Fruit fly (Drosophila melanogaster) whole organism, embryonic: ENCODE measurements around the gene Rnmt.

Source experiments
- Bgb ChIP-seq: fragments of 200-800 bp; sonication (Bioruptor generic); IDR thresholded peaks from 2 replicates; pipeline ENCODE4 v1.3.6; 2022; ENCODE audit warnings: missing biosample characterization, missing genetic modification characterization; ENCODE audit not compliant: partially characterized antibody
- CG11456 ChIP-seq: fragments of 200-800 bp; sonication (Bioruptor generic); IDR thresholded peaks from 3 replicates; pipeline ENCODE4 v1.3.6; 2022; ENCODE audit warnings: missing biosample characterization, missing genetic modification characterization
- CG12391 ChIP-seq: fragments of 200-800 bp; sonication (Bioruptor generic); optimal IDR thresholded peaks from 3 replicates; lab custom pipeline; 2018; ENCODE audit warnings: missing biosample characterization, mild to moderate bottlenecking, missing genetic modification characterization, moderate library complexity
- CG1647 ChIP-seq: fragments of 200-800 bp; sonication (Bioruptor generic); optimal IDR thresholded peaks from 3 replicates; lab custom pipeline; 2016; ENCODE audit warnings: missing biosample characterization, missing genetic modification characterization
- CG17802 ChIP-seq: fragments of 200-800 bp; sonication (Bioruptor generic); optimal IDR thresholded peaks from 2 replicates; lab custom pipeline; 2018; ENCODE audit warnings: missing biosample characterization, mild to moderate bottlenecking, missing genetic modification characterization, moderate library complexity
- CG18619 ChIP-seq: fragments of 200-800 bp; sonication (Bioruptor generic); optimal IDR thresholded peaks from 3 replicates; lab custom pipeline; 2017; ENCODE audit warnings: missing biosample characterization, mild to moderate bottlenecking, missing genetic modification characterization
- CG2129 ChIP-seq: fragments of 200-800 bp; sonication (Bioruptor generic); IDR thresholded peaks from 2 replicates; pipeline ENCODE4 v1.3.6; 2022; ENCODE audit warnings: missing biosample characterization, missing genetic modification characterization; ENCODE audit not compliant: partially characterized antibody
- CG3065 ChIP-seq: fragments of 200-800 bp; sonication (Bioruptor generic); optimal IDR thresholded peaks from 2 replicates; lab custom pipeline; 2016; ENCODE audit warnings: missing biosample characterization, missing genetic modification characterization
- CG32767 ChIP-seq: fragments of 200-800 bp; sonication (Bioruptor generic); IDR thresholded peaks from 2 replicates; pipeline ENCODE4 v1.3.6; 2022; ENCODE audit warnings: missing biosample characterization, missing genetic modification characterization
- CG33213 ChIP-seq: fragments of 200-800 bp; sonication (Bioruptor generic); optimal IDR thresholded peaks from 3 replicates; lab custom pipeline; 2016; ENCODE audit warnings: missing biosample characterization, missing genetic modification characterization
- CG7839 ChIP-seq: fragments of 200-800 bp; sonication (Bioruptor generic); optimal IDR thresholded peaks from 3 replicates; lab custom pipeline; 2018; ENCODE audit warnings: missing biosample characterization, mild to moderate bottlenecking, missing genetic modification characterization, moderate library complexity
- CG7987 ChIP-seq: fragments of 200-800 bp; sonication (Bioruptor generic); optimal IDR thresholded peaks from 2 replicates; lab custom pipeline; 2018; ENCODE audit warnings: missing biosample characterization, mild to moderate bottlenecking, missing genetic modification characterization, moderate library complexity
- CG8290 ChIP-seq, 3 experiments: fragments of 200-800 bp; sonication (Bioruptor generic); optimal IDR thresholded peaks; 2 replicates each; lab custom pipeline; 2016 to 2019; ENCODE audit warnings: missing biosample characterization in 3 of 3, missing genetic modification characterization in 3 of 3, mild to moderate bottlenecking in 2 of 3, moderate library complexity in 1 of 3
- CG8924 ChIP-seq: fragments of 200-800 bp; optimal IDR thresholded peaks from 3 replicates; lab custom pipeline; 2019; ENCODE audit warnings: missing biosample characterization, mild to moderate bottlenecking, missing genetic modification characterization, moderate library complexity
- CG9215 ChIP-seq: fragments of 200-800 bp; sonication (Bioruptor generic); IDR thresholded peaks from 2 replicates; pipeline ENCODE4 v1.3.6; 2022; ENCODE audit warnings: missing biosample characterization, missing genetic modification characterization
- CG9797 ChIP-seq: fragments of 200-800 bp; sonication (Bioruptor generic); optimal IDR thresholded peaks from 3 replicates; lab custom pipeline; 2018; ENCODE audit warnings: missing biosample characterization, mild to moderate bottlenecking, missing genetic modification characterization
- Deaf1 ChIP-seq: fragments of 200-800 bp; optimal IDR thresholded peaks from 3 replicates; lab custom pipeline; 2019; ENCODE audit warnings: missing biosample characterization, mild to moderate bottlenecking, missing genetic modification characterization, moderate library complexity
- Dll ChIP-seq: fragments of 200-800 bp; sonication (Bioruptor generic); IDR thresholded peaks from 4 replicates; pipeline ENCODE4 v1.3.6; 2022; ENCODE audit warnings: missing biosample characterization, missing genetic modification characterization; ENCODE audit not compliant: partially characterized antibody
- Drgx ChIP-seq: fragments of 200-800 bp; sonication (Bioruptor generic); IDR thresholded peaks from 2 replicates; pipeline ENCODE4 v1.3.6; 2022; ENCODE audit warnings: missing biosample characterization, missing genetic modification characterization
- E2f1 ChIP-seq: fragments of 200-800 bp; sonication (Bioruptor generic); IDR thresholded peaks from 2 replicates; pipeline ENCODE4 v1.3.6; 2022; ENCODE audit warnings: missing biosample characterization, missing genetic modification characterization
- Elba2 ChIP-seq: fragments of 200-800 bp; sonication (Bioruptor generic); optimal IDR thresholded peaks from 3 replicates; lab custom pipeline; 2016; ENCODE audit warnings: missing biosample characterization, missing genetic modification characterization
- Fer3 ChIP-seq: fragments of 200-800 bp; sonication (Bioruptor generic); optimal IDR thresholded peaks from 2 replicates; lab custom pipeline; 2018; ENCODE audit warnings: missing biosample characterization, mild to moderate bottlenecking, missing genetic modification characterization, moderate library complexity
- Hr3 ChIP-seq: fragments of 200-800 bp; sonication (Bioruptor generic); optimal IDR thresholded peaks from 3 replicates; lab custom pipeline; 2016; ENCODE audit warnings: missing biosample characterization, missing genetic modification characterization
- Kr ChIP-seq: fragments of 200-800 bp; sonication (Bioruptor generic); optimal IDR thresholded peaks from 2 replicates; lab custom pipeline; 2017; ENCODE audit warnings: missing biosample characterization, mild to moderate bottlenecking, missing genetic modification characterization
- Lim3 ChIP-seq: fragments of 200-800 bp; sonication (Bioruptor generic); IDR thresholded peaks from 2 replicates; pipeline ENCODE4 v1.3.6; 2022; ENCODE audit warnings: missing biosample characterization, missing genetic modification characterization
- MESR4 ChIP-seq: fragments of 200-800 bp; sonication (Bioruptor generic); optimal IDR thresholded peaks from 2 replicates; lab custom pipeline; 2018; ENCODE audit warnings: missing biosample characterization, mild to moderate bottlenecking, missing genetic modification characterization, moderate library complexity
- MTF-1 ChIP-seq: fragments of 200-800 bp; sonication (Bioruptor generic); optimal IDR thresholded peaks from 2 replicates; lab custom pipeline; 2018; ENCODE audit warnings: missing biosample characterization, mild to moderate bottlenecking, missing genetic modification characterization, borderline replicate concordance
- Nf-YB ChIP-seq: fragments of 200-800 bp; sonication (Bioruptor generic); optimal IDR thresholded peaks from 3 replicates; lab custom pipeline; 2019; ENCODE audit warnings: missing biosample characterization, mild to moderate bottlenecking, missing genetic modification characterization, moderate library complexity
- Pdp1 ChIP-seq, 2 experiments: fragments of 200-800 bp; sonication (Bioruptor generic); optimal IDR thresholded peaks; 3 replicates each; lab custom pipeline; 2016; ENCODE audit warnings: missing biosample characterization in 2 of 2, missing genetic modification characterization in 2 of 2, mild to moderate bottlenecking in 1 of 2, moderate library complexity in 1 of 2
- Rfx ChIP-seq: fragments of 200-800 bp; sonication (Bioruptor generic); IDR thresholded peaks from 2 replicates; pipeline ENCODE4 v1.3.6; 2022; ENCODE audit warnings: missing biosample characterization, missing genetic modification characterization
- Sin3A ChIP-seq: fragments of >200 bp; optimal IDR thresholded peaks from 2 replicates; lab custom pipeline; 2018
- Sox100B ChIP-seq: fragments of 200-800 bp; sonication (Bioruptor generic); optimal IDR thresholded peaks from 3 replicates; lab custom pipeline; 2018; ENCODE audit warnings: missing biosample characterization, mild to moderate bottlenecking, missing genetic modification characterization
- ab ChIP-seq: fragments of 200-800 bp; sonication (Bioruptor generic); optimal IDR thresholded peaks from 2 replicates; lab custom pipeline; 2016; ENCODE audit warnings: missing biosample characterization, missing genetic modification characterization
- aop ChIP-seq: fragments of 200-800 bp; sonication (Bioruptor generic); IDR thresholded peaks from 2 replicates; pipeline ENCODE4 v1.3.6; 2022; ENCODE audit warnings: missing biosample characterization, missing genetic modification characterization
- br ChIP-seq: fragments of >200 bp; optimal IDR thresholded peaks from 2 replicates; lab custom pipeline; 2017
- cwo ChIP-seq: fragments of 200-800 bp; sonication (Bioruptor generic); optimal IDR thresholded peaks from 3 replicates; lab custom pipeline; 2017; ENCODE audit warnings: missing biosample characterization, missing genetic modification characterization, mild to moderate bottlenecking, moderate library complexity, missing genetic modification reagents
- dimm ChIP-seq: fragments of 200-800 bp; sonication (Bioruptor generic); IDR thresholded peaks from 2 replicates; pipeline ENCODE4 v1.3.6; 2022; ENCODE audit warnings: missing biosample characterization, missing genetic modification characterization
- dmrt99B ChIP-seq: fragments of 200-800 bp; sonication (Bioruptor generic); optimal IDR thresholded peaks from 2 replicates; lab custom pipeline; 2018; ENCODE audit warnings: missing biosample characterization, mild to moderate bottlenecking, missing genetic modification characterization, moderate library complexity
- ewg ChIP-seq: fragments of 200-800 bp; sonication (Bioruptor generic); optimal IDR thresholded peaks from 3 replicates; lab custom pipeline; 2017; ENCODE audit warnings: mild to moderate bottlenecking, missing biosample characterization, missing genetic modification reagents, missing genetic modification characterization
- fd96Cb ChIP-seq: fragments of 200-800 bp; sonication (Bioruptor generic); optimal IDR thresholded peaks from 2 replicates; lab custom pipeline; 2018; ENCODE audit warnings: missing biosample characterization, mild to moderate bottlenecking, missing genetic modification characterization, moderate library complexity
- gem ChIP-seq: fragments of 200-800 bp; sonication (Bioruptor generic); optimal IDR thresholded peaks from 2 replicates; lab custom pipeline; 2019; ENCODE audit warnings: missing biosample characterization, mild to moderate bottlenecking, missing genetic modification characterization, moderate library complexity
- grau ChIP-seq: fragments of 200-800 bp; optimal IDR thresholded peaks from 3 replicates; lab custom pipeline; 2019; ENCODE audit warnings: missing biosample characterization, mild to moderate bottlenecking, missing genetic modification characterization, moderate library complexity
- hkb ChIP-seq, 2 experiments: fragments of 200-800 bp in 1 of 2; fragments of >200 bp in 1 of 2; sonication (Bioruptor generic) in 1 of 2; IDR thresholded peaks in 1 of 2; optimal IDR thresholded peaks in 1 of 2; 2 replicates each; pipeline versions ENCODE4 v1.3.6 to Lab custom; 2017 to 2022; ENCODE audit warnings: missing biosample characterization in 1 of 2, missing genetic modification characterization in 1 of 2
- lmd ChIP-seq: fragments of 200-800 bp; sonication (Bioruptor generic); IDR thresholded peaks from 2 replicates; pipeline ENCODE4 v1.3.6; 2022; ENCODE audit warnings: missing biosample characterization, missing genetic modification characterization
- mam ChIP-seq: fragments of 200-800 bp; sonication (Bioruptor generic); optimal IDR thresholded peaks from 3 replicates; lab custom pipeline; 2016; ENCODE audit warnings: missing biosample characterization, missing genetic modification characterization
- ranshi ChIP-seq: fragments of 200-800 bp; sonication (Bioruptor generic); IDR thresholded peaks from 2 replicates; pipeline ENCODE4 v1.3.6; 2022; ENCODE audit warnings: missing biosample characterization, missing genetic modification characterization
- sd ChIP-seq: fragments of 200-800 bp; sonication (Bioruptor generic); optimal IDR thresholded peaks from 3 replicates; lab custom pipeline; 2018; ENCODE audit warnings: missing biosample characterization, mild to moderate bottlenecking, missing genetic modification characterization, moderate library complexity
- sens ChIP-seq: fragments of 200-800 bp; sonication (Bioruptor generic); peaks from one replicate; lab custom pipeline; 2016; ENCODE audit warnings: missing biosample characterization, missing genetic modification characterization
- unc-4 ChIP-seq: fragments of 200-800 bp; sonication (Bioruptor generic); IDR thresholded peaks from 2 replicates; pipeline ENCODE4 v1.3.6; 2022; ENCODE audit warnings: missing biosample characterization, missing genetic modification characterization; ENCODE audit not compliant: partially characterized antibody

Gene Rnmt

dm6 chr2L:14994834-14995506, 14.8 kb upstream of the Rnmt start (continued):
- TF ChIP-seq Nf-YB (no peak), Dll (GFP tag; lab: Robert Waterston, UW) (no peak), CG33213 (GFP tag; lab: Kevin White, UChicago) (no peak), MESR4 (GFP tag; lab: Kevin White, UChicago) (no peak), CG9215 (GFP tag; lab: Robert Waterston, UW) (no peak), hkb (optimal IDR thresholded peaks at IDR 0.05; lab: Kevin White, UChicago) (no peak), hkb (GFP tag; IDR thresholded peaks at IDR 0.05; lab: Robert Waterston, UW) (peak; percentile 7; the same call in 1 of the 2 replicates), Sox100B (GFP tag; lab: Kevin White, UChicago) (peak; percentile 27), Bgb (GFP tag; lab: Robert Waterston, UW) (no peak), Kr (GFP tag; lab: Kevin White, UChicago) (no peak), CG12391 (tag; lab: Kevin White, UChicago) (peak; percentile 36), CG18619 (GFP tag; lab: Kevin White, UChicago) (no peak), ranshi (GFP tag; lab: Robert Waterston, UW) (no peak), Deaf1 (tag; lab: Kevin White, UChicago) (no peak), Drgx (GFP tag; lab: Robert Waterston, UW) (peak; percentile 38; the same call in 1 of the 2 replicates), CG3065 (no peak), CG7839 (tag; lab: Kevin White, UChicago) (peak; percentile 48), CG11456 (GFP tag; lab: Robert Waterston, UW) (no peak), sens (peak; percentile 69), ewg (GFP tag; lab: Kevin White, UChicago) (no peak), CG1647 (GFP tag; lab: Kevin White, UChicago) (no peak), CG8924 (tag; lab: Kevin White, UChicago) (no peak), CG7987 (GFP tag; lab: Kevin White, UChicago) (no peak), unc-4 (no peak), br (lab: Kevin White, UChicago) (no peak), lmd (no peak), cwo (GFP tag; lab: Kevin White, UChicago) (no peak), dmrt99B (tag; lab: Kevin White, UChicago) (peak; percentile 35), Elba2 (GFP tag; lab: Kevin White, UChicago) (no peak), CG2129 (GFP tag; lab: Robert Waterston, UW) (no peak), E2f1 (GFP tag; lab: Robert Waterston, UW) (no peak), CG32767 (no peak), CG9797 (GFP tag; lab: Kevin White, UChicago) (no peak), Lim3 (GFP tag; lab: Robert Waterston, UW) (no peak), fd96Cb (tag; lab: Kevin White, UChicago) (peak; percentile 8), Pdp1 (GFP tag; optimal IDR thresholded peaks at IDR 0.05; lab: Kevin White, UChicago) (no peak), mam (GFP tag; lab: Kevin White, UChicago) (no peak), aop (GFP tag; lab: Robert Waterston, UW) (no peak), Rfx (GFP tag; lab: Robert Waterston, UW) (no peak), Fer3 (tag; lab: Kevin White, UChicago) (no peak), CG8290 (GFP tag; optimal IDR thresholded peaks at IDR 0.05; lab: Kevin White, UChicago) (no peak), CG8290 (tag; optimal IDR thresholded peaks at IDR 0.05; lab: Kevin White, UChicago) (no peak), MTF-1 (GFP tag; lab: Kevin White, UChicago) (no peak), ab (GFP tag; lab: Kevin White, UChicago) (no peak), Hr3 (peak; percentile 45), Sin3A (lab: Kevin White, UChicago) (no peak), sd (peak; percentile 16), grau (tag; lab: Kevin White, UChicago) (peak; percentile 32), gem (tag; lab: Kevin White, UChicago) (peak; percentile 69), CG17802 (tag; lab: Kevin White, UChicago) (no peak), dimm (GFP tag; lab: Robert Waterston, UW) (no peak)
